Worm (Caenorhabditis elegans) whole organism, young adult: ENCODE results near the gene M05D6.9.
A peak's percentile ranks its signal among the peaks of the same experiment; 100 is the strongest.

Experiments used
- B0019.2 ChIP-seq: fragments of 200-800 bp; sonication (Bioruptor generic); conservative IDR thresholded peaks from 2 replicates; pipeline ENCODE4 v1.3.6; 2022; ENCODE audit warnings: missing genetic modification reagents, missing genetic modification characterization, missing compliant biosample characterization
- C06A6.2 ChIP-seq: fragments of 200-800 bp; sonication (Bioruptor generic); conservative IDR thresholded peaks from 2 replicates; pipeline ENCODE4 v1.3.6; 2022; ENCODE audit warnings: missing genetic modification characterization, missing compliant biosample characterization
- F49E8.2 ChIP-seq: sonication (generic microtip); optimal IDR thresholded peaks from 3 replicates; lab custom pipeline; 2017; ENCODE audit warnings: missing genetic modification characterization, mild to moderate bottlenecking, missing compliant biosample characterization, antibody characterized with exemption, moderate library complexity; ENCODE audit not compliant: insufficient read depth
- F52B5.7 ChIP-seq: sonication (generic microtip); optimal IDR thresholded peaks from 2 replicates; lab custom pipeline; 2016; ENCODE audit warnings: mild to moderate bottlenecking, missing genetic modification characterization, missing compliant biosample characterization
- F57C9.4 ChIP-seq: sonication (generic microtip); optimal IDR thresholded peaks from 2 replicates; lab custom pipeline; 2017; ENCODE audit warnings: mild to moderate bottlenecking, missing genetic modification characterization, missing compliant biosample characterization
- K11D2.4 ChIP-seq: fragments of 200-800 bp; sonication (Bioruptor generic); IDR thresholded peaks from 2 replicates; pipeline ENCODE4 v1.3.6; 2022; ENCODE audit warnings: missing genetic modification reagents, missing genetic modification characterization, missing compliant biosample characterization
- Y67H2A.10 ChIP-seq: fragments of 200-800 bp; sonication (Bioruptor generic); conservative IDR thresholded peaks from 2 replicates; pipeline ENCODE4 v1.3.6; 2022; ENCODE audit warnings: missing genetic modification reagents, missing genetic modification characterization, missing compliant biosample characterization
- ZK185.1 ChIP-seq: sonication (generic microtip); optimal IDR thresholded peaks from 2 replicates; lab custom pipeline; 2016; ENCODE audit warnings: mild to moderate bottlenecking, missing genetic modification characterization, missing compliant biosample characterization; ENCODE audit not compliant: poor library complexity, severe bottlenecking
- athp-1 ChIP-seq: sonication (generic microtip); optimal IDR thresholded peaks from 2 replicates; lab custom pipeline; 2017; ENCODE audit warnings: mild to moderate bottlenecking, missing genetic modification characterization, missing compliant biosample characterization
- cebp-1 ChIP-seq, 2 experiments: fragments of 200-800 bp in 1 of 2; sonication (Bioruptor generic) in 1 of 2; sonication (generic microtip) in 1 of 2; IDR thresholded peaks in 1 of 2; optimal IDR thresholded peaks in 1 of 2; 2 replicates each; pipeline versions ENCODE4 v1.3.6 to Lab custom; 2017 to 2022; ENCODE audit warnings: missing compliant biosample characterization in 2 of 2, missing genetic modification characterization in 2 of 2, mild to moderate bottlenecking in 1 of 2, missing genetic modification reagents in 1 of 2, moderate library complexity in 1 of 2
- ceh-58 ChIP-seq: fragments of 200-800 bp; sonication (Bioruptor generic); IDR thresholded peaks from 2 replicates; pipeline ENCODE4 v1.3.6; 2022; ENCODE audit warnings: missing genetic modification characterization, missing compliant biosample characterization
- ceh-91 ChIP-seq: fragments of 200-800 bp; sonication (Bioruptor generic); IDR thresholded peaks from 2 replicates; pipeline ENCODE4 v1.3.6; 2022; ENCODE audit warnings: missing genetic modification reagents, missing genetic modification characterization, missing compliant biosample characterization
- dpff-1 ChIP-seq: sonication (generic microtip); optimal IDR thresholded peaks from 2 replicates; lab custom pipeline; 2017; ENCODE audit warnings: mild to moderate bottlenecking, missing genetic modification characterization, missing compliant biosample characterization
- dpl-1 ChIP-seq: fragments of 150-350 bp; optimal IDR thresholded peaks from 2 replicates; lab custom pipeline; 2014; ENCODE audit warnings: missing biosample characterization, missing genetic modification reagents, missing genetic modification characterization
- egl-44 ChIP-seq: fragments of 200-800 bp; sonication (Bioruptor generic); IDR thresholded peaks from 2 replicates; pipeline ENCODE4 v1.3.6; 2022; ENCODE audit warnings: missing genetic modification reagents, missing genetic modification characterization, missing compliant biosample characterization
- him-1 ChIP-seq: sonication (generic microtip); optimal IDR thresholded peaks from 2 replicates; lab custom pipeline; 2016; ENCODE audit warnings: missing genotype, missing genetic modification reagents, missing genetic modification characterization, missing compliant biosample characterization
- hlh-12 ChIP-seq: sonication (generic microtip); optimal IDR thresholded peaks from 2 replicates; lab custom pipeline; 2016; ENCODE audit warnings: missing genetic modification characterization, missing compliant biosample characterization
- lin-40 ChIP-seq: sonication (generic microtip); optimal IDR thresholded peaks from 2 replicates; lab custom pipeline; 2016; ENCODE audit warnings: missing genetic modification characterization, mild to moderate bottlenecking, missing compliant biosample characterization, missing genotype, missing genetic modification reagents
- lin-54 ChIP-seq: fragments of 200-800 bp; sonication (Bioruptor generic); optimal IDR thresholded peaks from 2 replicates; lab custom pipeline; 2018; ENCODE audit warnings: mild to moderate bottlenecking, missing genetic modification characterization, missing compliant biosample characterization
- madf-10 ChIP-seq: sonication (generic microtip); optimal IDR thresholded peaks from 2 replicates; lab custom pipeline; 2016; ENCODE audit warnings: mild to moderate bottlenecking, missing genetic modification characterization, missing compliant biosample characterization
- madf-3 ChIP-seq: fragments of 200-800 bp; sonication (Bioruptor generic); IDR thresholded peaks from 2 replicates; pipeline ENCODE4 v1.3.6; 2022; ENCODE audit warnings: missing genetic modification reagents, missing genetic modification characterization, missing compliant biosample characterization
- madf-6 ChIP-seq: fragments of 200-800 bp; sonication (Bioruptor generic); IDR thresholded peaks from 2 replicates; pipeline ENCODE4 v1.3.6; 2022; ENCODE audit warnings: missing genetic modification reagents, missing genetic modification characterization, missing compliant biosample characterization
- mes-4 ChIP-seq: sonication (generic microtip); optimal IDR thresholded peaks from 2 replicates; lab custom pipeline; 2016; ENCODE audit warnings: missing genotype, missing genetic modification characterization, missing compliant biosample characterization
- nfya-1 ChIP-seq: sonication (generic microtip); optimal IDR thresholded peaks from 2 replicates; lab custom pipeline; 2017; ENCODE audit warnings: antibody characterized with exemption, missing compliant biosample characterization, missing genetic modification characterization, borderline replicate concordance; ENCODE audit not compliant: insufficient read depth
- nfyb-1 ChIP-seq: fragments of 200-800 bp; sonication (Bioruptor generic); IDR thresholded peaks from 2 replicates; pipeline ENCODE4 v1.3.6; 2022; ENCODE audit warnings: missing genetic modification reagents, missing genetic modification characterization, missing compliant biosample characterization
- nhr-80 ChIP-seq: sonication (generic microtip); optimal IDR thresholded peaks from 2 replicates; lab custom pipeline; 2016; ENCODE audit warnings: missing genetic modification characterization, missing compliant biosample characterization
- nhr-90 ChIP-seq: sonication (generic microtip); optimal IDR thresholded peaks from 2 replicates; lab custom pipeline; 2016; ENCODE audit warnings: missing genotype, mild to moderate bottlenecking, missing genetic modification characterization, missing compliant biosample characterization
- snpc-3.4 ChIP-seq: sonication (generic microtip); optimal IDR thresholded peaks from 2 replicates; lab custom pipeline; 2017; ENCODE audit warnings: missing genetic modification characterization, mild to moderate bottlenecking, missing compliant biosample characterization, antibody characterized with exemption, moderate library complexity, missing genotype, missing genetic modification reagents
- tlf-1 ChIP-seq: fragments of 200-800 bp; sonication (Bioruptor generic); optimal IDR thresholded peaks from 2 replicates; lab custom pipeline; 2018; ENCODE audit warnings: mild to moderate bottlenecking, missing genetic modification characterization, missing compliant biosample characterization
- unc-62 ChIP-seq: fragments of 150-350 bp; optimal IDR thresholded peaks from 2 replicates; lab custom pipeline; 2014; ENCODE audit warnings: missing biosample characterization, missing genetic modification reagents, missing genetic modification characterization
- xnd-1 ChIP-seq: sonication (generic microtip); optimal IDR thresholded peaks from 2 replicates; lab custom pipeline; 2016; ENCODE audit warnings: missing genotype, missing genetic modification reagents, missing genetic modification characterization, missing compliant biosample characterization
- ztf-22 ChIP-seq: fragments of 200-800 bp; sonication (Bioruptor generic); optimal IDR thresholded peaks from 2 replicates; lab custom pipeline; 2018; ENCODE audit warnings: mild to moderate bottlenecking, missing genetic modification characterization, moderate library complexity, missing compliant biosample characterization
- ztf-28 ChIP-seq: fragments of 200-800 bp; sonication (Bioruptor generic); IDR thresholded peaks from 2 replicates; pipeline ENCODE4 v1.3.6; 2022; ENCODE audit warnings: missing genetic modification reagents, missing genetic modification characterization, missing compliant biosample characterization

The M05D6.9 gene

DNA sequence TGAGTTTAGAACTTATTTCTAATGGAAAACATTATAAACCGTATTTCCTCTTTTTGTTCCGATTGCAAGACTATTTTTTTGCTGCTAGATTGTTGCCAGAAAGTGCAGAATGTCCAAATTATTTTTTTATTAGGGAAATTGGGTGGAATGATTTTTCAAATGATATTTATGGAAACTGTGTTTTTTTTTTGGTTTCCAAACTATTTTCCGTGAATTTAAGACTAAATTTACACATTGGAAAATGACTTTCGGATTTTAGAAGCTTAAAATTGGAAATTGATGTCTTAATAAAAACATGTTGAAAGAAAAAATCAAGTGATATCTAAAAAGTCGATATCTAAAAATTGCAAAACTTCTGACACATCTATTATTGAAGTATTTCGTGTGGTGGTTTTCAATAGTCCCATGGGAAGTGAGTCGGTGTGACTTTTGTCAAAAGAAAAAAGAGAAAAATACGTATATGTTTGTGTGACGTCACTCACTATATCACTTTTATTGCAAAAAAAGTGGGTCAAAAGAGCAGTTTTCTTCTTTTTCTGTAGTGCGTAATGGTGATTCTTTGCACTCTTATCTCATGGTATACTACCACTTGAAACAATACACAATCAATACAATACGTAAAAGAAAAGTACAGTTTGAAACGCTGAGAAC lies 10.1 kb downstream of the M05D6.9 start (continued):
- no peak for TF ChIP-seq C06A6.2 (GFP tag; lab: Robert Waterston, UW)

DNA sequence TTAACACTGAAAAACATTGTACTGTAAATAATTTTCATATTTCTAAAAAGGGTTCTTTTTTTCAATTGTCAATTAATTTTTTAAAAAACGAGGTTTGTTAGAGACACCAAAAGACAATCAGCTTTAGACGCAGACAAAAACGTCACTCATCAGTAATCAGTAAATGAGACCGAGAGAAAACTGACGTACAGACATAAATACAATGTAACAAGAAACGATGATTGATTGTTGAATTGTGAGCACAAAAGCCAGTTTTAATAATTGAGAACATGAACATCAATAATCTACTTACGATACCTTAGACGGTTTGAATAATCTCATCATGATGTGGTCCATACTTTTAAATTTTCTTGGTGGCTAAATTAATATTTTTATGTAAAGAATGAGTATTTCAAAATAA lies 12.7 kb downstream of the M05D6.9 start:
- peak; percentile 54 for TF ChIP-seq nhr-80 (tag; lab: Kevin White, UChicago)
- TF ChIP-seq Y67H2A.10 (GFP tag; lab: Robert Waterston, UW) = no peak
- TF ChIP-seq F52B5.7 = no peak
- TF ChIP-seq, all 124 proteins: peak for 1

DNA sequence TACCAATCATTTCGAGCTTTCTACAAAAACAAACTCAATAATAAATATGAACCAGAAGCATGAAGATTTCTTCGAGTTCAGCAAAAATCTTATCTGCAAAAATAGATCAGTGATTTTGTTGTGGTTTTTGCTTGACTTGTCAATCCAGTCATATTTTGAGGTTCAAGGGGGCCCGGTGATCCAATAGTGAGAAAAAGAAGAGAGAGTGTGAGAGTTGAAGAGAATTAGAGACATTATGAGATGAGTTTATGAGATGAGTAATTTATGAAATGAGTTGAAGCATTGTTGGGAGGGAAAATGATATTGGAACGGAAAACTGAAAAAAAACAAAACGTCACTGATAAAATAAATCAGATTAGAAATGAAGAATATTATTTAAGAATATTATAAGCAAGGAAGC lies 14.9 kb downstream of the M05D6.9 start, which contains the start of gene T13H5.1:
T13H5.1 (minus strand) TSS at position 101 of the 400 bp plus-strand sequence.
- TF ChIP-seq F49E8.2 (no peak), snpc-3.4 (no peak), ztf-22 (GFP tag; lab: Kevin White, UChicago) (no peak), madf-6 (GFP tag; lab: Robert Waterston, UW) (no peak), F57C9.4 (tag; lab: Kevin White, UChicago) (no peak), tlf-1 (GFP tag; lab: Kevin White, UChicago) (no peak), nhr-90 (tag; lab: Kevin White, UChicago) (no peak), egl-44 (GFP tag; lab: Robert Waterston, UW) (no peak), nfyb-1 (no peak), dpl-1 (GFP tag; lab: Kevin White, UChicago) (no peak), ztf-28 (GFP tag; lab: Robert Waterston, UW) (no peak), him-1 (tag; lab: Kevin White, UChicago) (no peak), madf-10 (no peak), lin-40 (no peak), lin-54 (GFP tag; lab: Kevin White, UChicago) (no peak)
- TF ChIP-seq, all 124 proteins: peak for 0

DNA sequence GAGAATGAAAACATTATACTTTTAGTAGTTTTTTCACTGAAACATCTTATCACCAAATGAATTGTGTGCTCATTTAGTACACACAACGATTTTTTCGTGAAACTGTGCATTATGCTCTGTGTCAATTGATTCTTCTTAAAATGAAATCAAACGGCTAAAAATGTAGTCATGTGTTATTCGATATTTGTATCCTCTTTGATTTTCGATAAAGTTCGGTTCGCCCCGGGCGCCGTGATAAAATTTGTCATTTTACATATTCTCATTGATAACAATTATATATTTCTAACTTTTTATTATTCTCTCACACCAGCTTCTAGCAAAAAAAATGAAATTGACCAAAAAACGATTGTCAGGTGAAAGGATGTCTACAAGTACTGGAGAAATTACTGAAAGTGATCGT lies 20.7 kb downstream of the M05D6.9 start, which contains the start of gene ctg-2:
ctg-2 (plus strand) TSS at position 326 of the 400 bp plus-strand sequence.
- TF ChIP-seq B0019.2 (no peak), nhr-80 (tag; lab: Kevin White, UChicago) (peak; percentile 78)

DNA sequence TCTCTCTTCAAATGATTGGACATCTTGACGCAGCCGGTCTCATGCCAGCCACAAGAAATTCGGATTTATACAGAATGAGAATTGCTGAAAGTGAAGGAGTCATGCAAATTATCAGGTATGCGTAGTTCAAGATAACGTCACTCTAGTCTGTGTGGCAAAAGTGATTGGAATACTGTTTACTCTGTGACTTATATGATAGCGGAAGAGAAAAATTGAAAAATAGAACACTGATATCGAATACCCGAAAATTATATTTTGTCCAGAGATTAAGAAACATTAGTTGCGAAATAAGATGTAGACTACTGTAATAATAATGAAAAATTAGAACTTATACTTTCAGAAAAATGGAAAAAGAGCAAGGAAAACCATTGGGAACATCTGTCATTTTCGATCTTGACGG lies 21.4 kb downstream of the M05D6.9 start:
- no peak for TF ChIP-seq cebp-1 (GFP tag; IDR thresholded peaks at IDR 0.05; lab: Robert Waterston, UW)
- peak; percentile 59 for TF ChIP-seq cebp-1 (tag; optimal IDR thresholded peaks at IDR 0.05; lab: Kevin White, UChicago)
- TF ChIP-seq ZK185.1 (tag; lab: Kevin White, UChicago) = no peak
- TF ChIP-seq madf-3 (GFP tag; lab: Robert Waterston, UW) = no peak
- no peak for TF ChIP-seq ceh-91
- TF ChIP-seq dpff-1 (tag; lab: Kevin White, UChicago) = no peak
- peak; percentile 56 for TF ChIP-seq nhr-80 (tag; lab: Kevin White, UChicago)
- no peak for TF ChIP-seq athp-1
- no peak for TF ChIP-seq hlh-12 (tag; lab: Kevin White, UChicago)
- no peak for TF ChIP-seq mes-4 (tag; lab: Kevin White, UChicago)
- TF ChIP-seq K11D2.4 (GFP tag; lab: Robert Waterston, UW) = no peak
- no peak for TF ChIP-seq nfya-1 (tag; lab: Kevin White, UChicago)
- no peak for TF ChIP-seq ceh-58
- TF ChIP-seq unc-62 = no peak
- no peak for TF ChIP-seq xnd-1 (tag; lab: Kevin White, UChicago)
